Worm (Caenorhabditis elegans): ENCODE data around the gene arrd-17.

- TF ChIP-seq zfp-2 (tag; optimal IDR thresholded peaks at IDR 0.05) (no peak), ama-1 (optimal IDR thresholded peaks at IDR 0.05) (no peak), nhr-10 (tag; optimal IDR thresholded peaks at IDR 0.05) (no peak), nhr-6 (tag; optimal IDR thresholded peaks at IDR 0.05) (no peak), zag-1 (tag; optimal IDR thresholded peaks at IDR 0.05) (no peak), snpc-4 (tag; optimal IDR thresholded peaks at IDR 0.05) (no peak), pha-4 (GFP tag; IDR thresholded peaks at IDR 0.05) (no peak), pha-4 (tag; optimal IDR thresholded peaks at IDR 0.05) (no peak)
Observed at ce11 chrIII:13606865-13607264, 23.7 kb downstream of the arrd-17 start.

All from whole organism, L4 larva.